Worm (Caenorhabditis elegans): Measurements from ENCODE around the gene ZK1320.13.

ZK1320.13 gene

ce11 chrII:9658915-9659314 is 21.7 kb upstream of the ZK1320.13 start, which contains the start of gene ZK1320.2:
ZK1320.2 (minus strand) TSS chrII:9659002.
- TF ChIP-seq ceh-39 (tag; optimal IDR thresholded peaks at IDR 0.05) (no peak), nhr-76 (tag; optimal IDR thresholded peaks at IDR 0.05) (no peak), lin-32 (GFP tag; optimal IDR thresholded peaks at IDR 0.05) (no peak), pha-4 (tag; optimal IDR thresholded peaks at IDR 0.05) (no peak), zip-8 (tag; optimal IDR thresholded peaks at IDR 0.05) (no peak), nhr-237 (tag; optimal IDR thresholded peaks at IDR 0.05) (no peak), unc-120 (tag; optimal IDR thresholded peaks at IDR 0.05; ENCODE audit: poor library complexity, severe bottlenecking) (no peak), ceh-43 (GFP tag; optimal IDR thresholded peaks at IDR 0.05) (no peak), elt-1 (tag; optimal IDR thresholded peaks at IDR 0.05; ENCODE audit: borderline replicate concordance, insufficient read depth) (no peak), nhr-2 (tag; optimal IDR thresholded peaks at IDR 0.05) (no peak), hlh-1 (tag; optimal IDR thresholded peaks at IDR 0.05) (no peak), mls-2 (tag; optimal IDR thresholded peaks at IDR 0.05) (no peak), bed-3 (GFP tag; optimal IDR thresholded peaks at IDR 0.05) (no peak), mab-5 (tag; optimal IDR thresholded peaks at IDR 0.05) (no peak), lsy-2 (tag; optimal IDR thresholded peaks at IDR 0.05) (no peak), M03D4.4 (tag; optimal IDR thresholded peaks at IDR 0.05) (no peak)

DNA sequence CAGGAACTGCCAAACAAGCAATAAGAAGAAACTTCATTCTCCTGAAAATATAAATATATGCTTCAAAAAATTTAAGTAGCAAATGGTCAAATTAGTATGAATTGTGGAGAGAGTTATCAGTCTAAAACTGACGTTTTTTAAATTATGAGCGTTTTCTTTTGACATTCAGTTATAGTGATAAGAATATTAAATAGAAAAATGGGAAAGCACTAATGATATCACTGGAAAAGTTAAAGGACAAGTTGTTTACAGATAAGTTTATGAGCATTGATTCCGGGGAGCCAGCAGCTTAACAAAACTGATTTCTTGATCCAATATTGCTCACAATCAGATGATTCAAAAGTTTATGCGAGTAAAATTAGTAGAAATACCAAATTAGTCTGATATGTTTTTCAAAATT is 20.2 kb upstream of the ZK1320.13 start, which contains the start of gene ZK1320.3:
Gene ZK1320.3 (minus strand): TSS at position 41 of the 400 bp plus-strand sequence.
- no peak for TF ChIP-seq nhr-28 (tag; optimal IDR thresholded peaks at IDR 0.05)
- TF ChIP-seq mls-2 (tag; optimal IDR thresholded peaks at IDR 0.05): no peak
- no peak for TF ChIP-seq cnd-1 (tag; optimal IDR thresholded peaks at IDR 0.05)
- TF ChIP-seq bed-3 (GFP tag; optimal IDR thresholded peaks at IDR 0.05): no peak
- no peak for TF ChIP-seq lsy-2 (tag; optimal IDR thresholded peaks at IDR 0.05)
- TF ChIP-seq ham-2 (GFP tag; optimal IDR thresholded peaks at IDR 0.05): no peak
- TF ChIP-seq ztf-11 (tag; optimal IDR thresholded peaks at IDR 0.05): no peak
- TF ChIP-seq elt-3 (tag; optimal IDR thresholded peaks at IDR 0.05): no peak
- no peak for TF ChIP-seq nhr-2 (tag; optimal IDR thresholded peaks at IDR 0.05)
- TF ChIP-seq nhr-76 (tag; optimal IDR thresholded peaks at IDR 0.05): no peak
- no peak for TF ChIP-seq unc-62 (GFP tag; optimal IDR thresholded peaks at IDR 0.05)
- no peak for TF ChIP-seq sptf-1 (tag; optimal IDR thresholded peaks at IDR 0.05)
- TF ChIP-seq tbx-8 (GFP tag; optimal IDR thresholded peaks at IDR 0.05): no peak
- no peak for TF ChIP-seq pha-4 (tag; optimal IDR thresholded peaks at IDR 0.05)

DNA sequence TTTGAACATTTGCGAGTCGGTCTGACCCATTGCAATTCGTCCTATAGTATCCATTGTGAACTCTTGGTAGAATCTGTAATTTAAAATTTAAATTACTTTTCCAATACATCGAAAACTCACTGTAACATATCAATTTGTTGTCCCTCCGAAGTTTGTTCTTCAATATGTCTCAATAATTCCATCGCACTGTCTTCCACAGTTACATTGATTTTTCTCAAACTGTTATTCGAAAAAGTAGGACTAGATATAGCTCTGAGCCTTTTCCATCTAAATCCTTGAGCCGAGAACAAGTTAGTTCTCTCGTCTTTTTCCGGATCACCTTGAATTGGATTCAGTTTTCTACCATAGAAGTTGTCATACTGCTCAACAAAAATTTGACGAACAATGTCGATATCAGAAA is 18.4 kb upstream of the ZK1320.13 start:
- TF ChIP-seq ham-2 (GFP tag; optimal IDR thresholded peaks at IDR 0.05): no peak
- TF ChIP-seq nhr-237 (tag; optimal IDR thresholded peaks at IDR 0.05): no peak
- no peak for TF ChIP-seq lin-13 (tag; optimal IDR thresholded peaks at IDR 0.05)
- no peak for TF ChIP-seq M03D4.4 (tag; optimal IDR thresholded peaks at IDR 0.05)
- no peak for TF ChIP-seq unc-120 (tag; optimal IDR thresholded peaks at IDR 0.05; ENCODE audit: poor library complexity, severe bottlenecking)
- no peak for TF ChIP-seq tbx-8 (GFP tag; optimal IDR thresholded peaks at IDR 0.05)

DNA sequence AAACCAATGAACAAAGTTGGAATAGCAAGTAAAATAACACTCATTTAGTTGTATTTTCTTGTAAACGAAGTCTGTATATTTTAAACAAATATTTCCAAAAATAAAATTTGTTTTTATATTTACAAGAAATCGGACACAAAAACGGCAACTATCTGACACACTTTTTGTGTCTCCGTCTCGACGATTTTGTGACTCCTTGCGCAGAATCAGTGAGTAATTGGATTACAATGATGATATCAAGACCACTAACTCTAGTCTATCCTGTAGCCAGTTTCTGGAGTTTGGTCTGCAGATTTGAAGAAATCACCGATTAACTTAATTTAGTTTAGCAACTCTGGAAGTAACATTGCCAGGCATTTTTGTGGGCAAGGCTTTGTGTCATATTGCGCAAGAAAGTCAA is 17.8 kb upstream of the ZK1320.13 start, which contains the start of gene cyp-13A10:
Gene cyp-13A10 (minus strand): TSS at position 88 of the 400 bp plus-strand sequence.
- TF ChIP-seq pha-4 (tag; optimal IDR thresholded peaks at IDR 0.05) (no peak), zip-8 (tag; optimal IDR thresholded peaks at IDR 0.05) (peak; percentile 32), cnd-1 (tag; optimal IDR thresholded peaks at IDR 0.05) (no peak)

DNA sequence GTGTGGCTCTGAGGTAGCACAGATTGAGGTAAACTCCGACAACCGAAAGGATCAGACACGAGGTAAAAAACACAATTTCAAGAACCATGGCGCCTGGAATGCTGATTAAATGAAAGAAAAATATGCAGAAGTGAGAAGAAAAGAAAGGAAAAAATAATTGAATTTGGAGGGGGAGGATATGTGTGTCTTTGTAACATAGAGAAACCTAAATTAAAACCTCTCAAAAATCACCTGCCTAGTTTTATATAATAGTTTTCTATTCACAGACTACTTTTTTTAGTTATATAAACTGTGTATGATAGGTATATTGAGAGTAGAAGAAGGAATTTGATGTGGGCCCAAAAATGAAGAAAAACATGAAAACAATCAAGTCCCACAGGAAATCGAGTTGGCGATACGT is 15.0 kb upstream of the ZK1320.13 start, which contains the start of gene ZK1320.5:
Gene ZK1320.5 (minus strand): TSS at position 101 of the 400 bp plus-strand sequence.
- TF ChIP-seq mep-1 (tag; optimal IDR thresholded peaks at IDR 0.05) (no peak), mab-5 (tag; optimal IDR thresholded peaks at IDR 0.05) (no peak), elt-3 (tag; optimal IDR thresholded peaks at IDR 0.05) (no peak), nhr-76 (tag; optimal IDR thresholded peaks at IDR 0.05) (no peak), unc-62 (GFP tag; optimal IDR thresholded peaks at IDR 0.05) (no peak), sptf-1 (tag; optimal IDR thresholded peaks at IDR 0.05) (no peak), bed-3 (GFP tag; optimal IDR thresholded peaks at IDR 0.05) (no peak), unc-120 (tag; optimal IDR thresholded peaks at IDR 0.05; ENCODE audit: poor library complexity, severe bottlenecking) (no peak), nhr-12 (tag; optimal IDR thresholded peaks at IDR 0.05) (no peak), pha-4 (tag; optimal IDR thresholded peaks at IDR 0.05) (no peak), hlh-1 (tag; optimal IDR thresholded peaks at IDR 0.05) (no peak), zip-8 (tag; optimal IDR thresholded peaks at IDR 0.05) (no peak), sem-2 (GFP tag; optimal IDR thresholded peaks at IDR 0.05) (no peak), nhr-2 (tag; optimal IDR thresholded peaks at IDR 0.05) (no peak), ceh-39 (tag; optimal IDR thresholded peaks at IDR 0.05) (no peak)

- TF ChIP-seq sptf-1 (tag; optimal IDR thresholded peaks at IDR 0.05) (no peak), blmp-1 (tag; optimal IDR thresholded peaks at IDR 0.05) (no peak), nhr-237 (tag; optimal IDR thresholded peaks at IDR 0.05) (no peak), ces-1 (GFP tag; optimal IDR thresholded peaks at IDR 0.05) (peak; percentile 55), mab-5 (tag; optimal IDR thresholded peaks at IDR 0.05) (no peak)
These were observed 13.2 kb upstream of the ZK1320.13 start, which contains the start of gene ZK1320.11 for ce11 chrII:9667382-9667781. ZK1320.11 (plus strand) TSS chrII:9667624.

Measured in whole organism, mixed stage, embryonic.